Worm (Caenorhabditis elegans): Measurements from ENCODE around the gene arrd-7.

arrd-7 gene

DNA sequence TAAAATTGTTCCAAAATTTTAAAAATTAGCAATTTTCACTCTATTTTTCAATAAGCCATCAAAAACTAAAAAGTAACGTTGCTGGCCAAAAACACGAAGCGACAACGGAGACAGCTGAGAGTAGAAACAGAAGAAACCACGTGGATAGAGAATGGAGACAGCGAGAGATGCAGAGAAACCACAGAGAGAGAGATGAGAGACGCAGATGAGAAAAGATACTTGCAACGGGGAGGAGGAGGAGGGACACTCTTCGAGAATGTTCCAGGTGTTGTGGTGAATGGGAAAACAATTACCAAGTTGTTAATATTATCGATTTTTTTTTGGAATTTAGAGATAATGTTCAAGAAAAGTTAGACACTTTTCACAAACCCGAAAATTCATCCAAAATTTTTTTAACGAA, 39.9 kb upstream of the arrd-7 start:
- no peak for TF ChIP-seq unc-62 (GFP tag; optimal IDR thresholded peaks at IDR 0.05)
- peak; percentile 95 for TF ChIP-seq nhr-129 (tag; optimal IDR thresholded peaks at IDR 0.05)
- no peak for TF ChIP-seq elt-3 (tag; optimal IDR thresholded peaks at IDR 0.05)
- peak; percentile 91 for TF ChIP-seq sma-9 (GFP tag; optimal IDR thresholded peaks at IDR 0.05)
- TF ChIP-seq sma-9 (tag; optimal IDR thresholded peaks at IDR 0.05) = no peak
- peak; percentile 42 for TF ChIP-seq nhr-237 (tag; optimal IDR thresholded peaks at IDR 0.05)
- TF ChIP-seq ceh-16 (tag; optimal IDR thresholded peaks at IDR 0.05) = peak; percentile 13
- TF ChIP-seq lin-39 (tag; optimal IDR thresholded peaks at IDR 0.05) = no peak
- TF ChIP-seq sma-3 (GFP tag; optimal IDR thresholded peaks at IDR 0.05) = peak; percentile 96
- peak; percentile 74 for TF ChIP-seq Y55F3AM.14 (GFP tag; optimal IDR thresholded peaks at IDR 0.05)
- peak; percentile 92 for TF ChIP-seq ama-1 (optimal IDR thresholded peaks at IDR 0.05)
- TF ChIP-seq ztf-1 (GFP tag; conservative IDR thresholded peaks at IDR 0.05) = no peak
- peak; percentile 86 for TF ChIP-seq snpc-4 (tag; optimal IDR thresholded peaks at IDR 0.05)
- no peak for TF ChIP-seq aly-2 (tag; optimal IDR thresholded peaks at IDR 0.05)
- TF ChIP-seq R02D3.7 (tag; optimal IDR thresholded peaks at IDR 0.05) = no peak
- TF ChIP-seq C34F6.9 (tag; optimal IDR thresholded peaks at IDR 0.05) = peak; percentile 100
- TF ChIP-seq ztf-11 (tag; optimal IDR thresholded peaks at IDR 0.05) = no peak
- TF ChIP-seq crh-2 (tag; optimal IDR thresholded peaks at IDR 0.05) = peak; percentile 99
- TF ChIP-seq ZK546.5 (tag; optimal IDR thresholded peaks at IDR 0.05) = peak; percentile 39
- peak; percentile 92 for TF ChIP-seq egl-27 (tag; optimal IDR thresholded peaks at IDR 0.05)
- TF ChIP-seq nhr-6 (tag; optimal IDR thresholded peaks at IDR 0.05) = peak; percentile 94
- no peak for TF ChIP-seq dmd-4 (tag; optimal IDR thresholded peaks at IDR 0.05)
- TF ChIP-seq skn-1 (tag; optimal IDR thresholded peaks at IDR 0.05) = peak; percentile 71
- TF ChIP-seq nhr-10 (tag; optimal IDR thresholded peaks at IDR 0.05) = peak; percentile 76
- TF ChIP-seq zag-1 (tag; optimal IDR thresholded peaks at IDR 0.05) = peak; percentile 71
- peak; percentile 78 for TF ChIP-seq blmp-1 (tag; optimal IDR thresholded peaks at IDR 0.05; ENCODE audit: insufficient read depth)
- TF ChIP-seq peb-1 (tag; optimal IDR thresholded peaks at IDR 0.05) = no peak
- TF ChIP-seq lsy-2 (tag; optimal IDR thresholded peaks at IDR 0.05) = peak; percentile 80 to 94
- peak; percentile 32 for TF ChIP-seq nhr-12 (tag; optimal IDR thresholded peaks at IDR 0.05)
- TF ChIP-seq lin-13 (GFP tag; optimal IDR thresholded peaks at IDR 0.05) = peak; percentile 90
- no peak for TF ChIP-seq nhr-23 (tag; optimal IDR thresholded peaks at IDR 0.05)
- no peak for TF ChIP-seq mbf-1 (tag; optimal IDR thresholded peaks at IDR 0.05)
- TF ChIP-seq ceh-82 (tag; optimal IDR thresholded peaks at IDR 0.05) = no peak
- TF ChIP-seq nhr-77 (tag; optimal IDR thresholded peaks at IDR 0.05) = peak; percentile 52
- TF ChIP-seq sem-4 (tag; optimal IDR thresholded peaks at IDR 0.05) = peak; percentile 93
- TF ChIP-seq mab-5 (tag; optimal IDR thresholded peaks at IDR 0.05) = peak; percentile 85
- peak; percentile 90 for TF ChIP-seq unc-55 (GFP tag; optimal IDR thresholded peaks at IDR 0.05)
- TF ChIP-seq nhr-11 (tag; optimal IDR thresholded peaks at IDR 0.05) = no peak
- TF ChIP-seq elt-1 (tag; optimal IDR thresholded peaks at IDR 0.05) = no peak
- peak; percentile 76 for TF ChIP-seq lin-11 (tag; optimal IDR thresholded peaks at IDR 0.05)
- TF ChIP-seq F13H6.1 (tag; optimal IDR thresholded peaks at IDR 0.05) = peak; percentile 94
- peak; percentile 97 for TF ChIP-seq ztf-4 (tag; optimal IDR thresholded peaks at IDR 0.05)
- TF ChIP-seq gmeb-1 (tag; optimal IDR thresholded peaks at IDR 0.05) = peak; percentile 85
- TF ChIP-seq alr-1 (tag; optimal IDR thresholded peaks at IDR 0.05) = no peak
- TF ChIP-seq nhr-25 (tag; optimal IDR thresholded peaks at IDR 0.05) = peak; percentile 92
- no peak for TF ChIP-seq unc-39 (tag; optimal IDR thresholded peaks at IDR 0.05)
- peak; percentile 94 for TF ChIP-seq fos-1 (tag; optimal IDR thresholded peaks at IDR 0.05)
- peak; percentile 83 to 98 for TF ChIP-seq mdl-1 (tag; optimal IDR thresholded peaks at IDR 0.05)
- TF ChIP-seq nhr-21 (tag; optimal IDR thresholded peaks at IDR 0.05) = peak; percentile 89

Data from whole organism, L2 larva.